Fruit fly (Drosophila melanogaster): ENCODE data around the gene CG7049.

DNA sequence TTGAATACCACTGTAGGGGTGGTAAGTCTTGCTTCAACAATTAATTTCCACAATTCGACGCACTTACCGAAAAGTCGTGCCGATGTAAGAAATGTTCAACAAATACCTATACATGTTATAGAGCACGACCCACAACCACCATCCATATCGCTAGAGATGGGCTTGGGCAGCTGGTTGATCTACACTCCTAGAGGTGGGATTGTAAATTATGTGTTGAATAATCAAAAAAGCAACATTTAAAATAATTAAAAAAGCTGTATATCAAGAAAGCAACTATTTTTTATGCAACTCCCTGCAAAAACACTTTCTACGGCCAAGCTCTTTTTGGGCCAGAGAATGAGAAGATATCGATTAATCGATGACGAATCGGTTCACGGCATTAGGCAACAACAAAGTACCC lies 8.2 kb upstream of the CG7049 start, which contains the start of the genes CG34140, Mkp and Mtch:
- TF ChIP-seq CG8159 (tag; optimal IDR thresholded peaks at IDR 0.05) = no peak
- peak; percentile 63 for TF ChIP-seq CG32121 (GFP tag; IDR thresholded peaks at IDR 0.05)
- peak; percentile 10 for TF ChIP-seq gl (tag; optimal IDR thresholded peaks at IDR 0.05)
- TF ChIP-seq Pif1B (GFP tag; optimal IDR thresholded peaks at IDR 0.05) = no peak
- TF ChIP-seq CG13204 (GFP tag; optimal IDR thresholded peaks at IDR 0.05) = no peak
- no peak for TF ChIP-seq rn (GFP tag; IDR thresholded peaks at IDR 0.05)
- no peak for TF ChIP-seq CG14655 (GFP tag; optimal IDR thresholded peaks at IDR 0.05)

All from whole organism, pupa.